Worm (Caenorhabditis elegans) whole organism, early embryonic: ENCODE data around the gene kcc-3.

ENCODE experiments used
- F13C5.2 ChIP-seq: sonication (generic microtip); optimal IDR thresholded peaks from 2 replicates; lab custom pipeline; 2017; ENCODE audit warnings: mild to moderate bottlenecking, missing genetic modification characterization, inconsistent platforms, missing compliant biosample characterization
- ama-1 ChIP-seq: fragments of 150-350 bp; optimal IDR thresholded peaks from 2 replicates; lab custom pipeline; 2014
- ceh-36 ChIP-seq: sonication (generic microtip); optimal IDR thresholded peaks from 2 replicates; lab custom pipeline; 2016; ENCODE audit warnings: missing genetic modification characterization, inconsistent platforms, missing compliant biosample characterization
- ets-7 ChIP-seq: sonication (generic microtip); optimal IDR thresholded peaks from 2 replicates; lab custom pipeline; 2016; ENCODE audit warnings: missing genotype, missing genetic modification characterization, missing compliant biosample characterization
- hmbx-1 ChIP-seq: sonication (generic microtip); optimal IDR thresholded peaks from 2 replicates; lab custom pipeline; 2016; ENCODE audit warnings: mild to moderate bottlenecking, missing genetic modification characterization, missing compliant biosample characterization
- hmg-4 ChIP-seq: fragments of 200-800 bp; sonication (Bioruptor generic); optimal IDR thresholded peaks from 2 replicates; lab custom pipeline; 2018; ENCODE audit warnings: mild to moderate bottlenecking, missing genetic modification characterization, missing compliant biosample characterization

DNA sequence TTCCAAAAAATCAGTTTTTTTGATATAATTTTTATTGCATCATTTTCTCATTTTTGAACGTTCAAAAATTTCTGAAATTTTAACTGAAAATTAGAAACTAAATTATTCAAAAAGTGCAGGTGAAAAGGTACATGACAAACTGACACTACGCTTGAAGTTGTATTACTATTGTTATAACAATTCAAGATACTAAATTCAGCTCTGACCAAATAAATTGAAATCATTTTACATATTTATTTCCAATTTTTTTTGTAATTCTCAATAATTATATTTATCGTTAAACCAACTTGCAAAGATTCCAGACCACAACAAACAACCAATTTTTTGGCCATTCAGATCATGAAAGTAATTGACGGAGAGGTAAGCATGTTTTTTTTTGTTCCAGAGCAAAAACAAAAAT, 48.6 kb downstream of the kcc-3 start, which contains the start of gene sre-3:
- no peak for TF ChIP-seq ceh-36 (tag; lab: Kevin White, UChicago)
- TF ChIP-seq hmg-4 (GFP tag; lab: Kevin White, UChicago), result no peak
- no peak for TF ChIP-seq F13C5.2
- TF ChIP-seq hmbx-1 (tag; lab: Kevin White, UChicago), result no peak
- no peak for TF ChIP-seq ama-1
- TF ChIP-seq ets-7, result no peak
